Worm (Caenorhabditis elegans) whole organism, L4 larva: Measurements from ENCODE around the gene Y94H6A.10.

Experiments used
- F37D6.2 ChIP-seq: sonication (generic microtip); optimal IDR thresholded peaks from 2 replicates; lab custom pipeline; 2016; ENCODE audit warnings: mild to moderate bottlenecking, missing genetic modification characterization, missing compliant biosample characterization
- F44E2.7 ChIP-seq: fragments of 200-800 bp; sonication (Bioruptor generic); IDR thresholded peaks from 2 replicates; pipeline ENCODE4 v2.1.2; 2022; ENCODE audit warnings: missing genetic modification characterization, missing compliant biosample characterization
- F49E8.2 ChIP-seq: sonication (generic microtip); optimal IDR thresholded peaks from 2 replicates; lab custom pipeline; 2016; ENCODE audit warnings: missing compliant biosample characterization, mild to moderate bottlenecking, missing genetic modification characterization, borderline replicate concordance
- R02D3.7 ChIP-seq: fragments of 150-350 bp; sonication (generic microtip); optimal IDR thresholded peaks from 3 replicates; lab custom pipeline; 2014; ENCODE audit warnings: missing biosample characterization, missing genetic modification characterization
- ZK337.2 ChIP-seq: fragments of 200-800 bp; sonication (Bioruptor generic); IDR thresholded peaks from 2 replicates; pipeline ENCODE4 v1.3.6; 2022; ENCODE audit warnings: missing genetic modification reagents, missing genetic modification characterization, missing compliant biosample characterization
- ZK546.5 ChIP-seq, 2 experiments: sonication (generic microtip); optimal IDR thresholded peaks; 2 replicates each; lab custom pipeline; 2017; ENCODE audit warnings: missing biosample characterization in 2 of 2, missing genetic modification characterization in 2 of 2
- ama-1 ChIP-seq: fragments of 150-350 bp; optimal IDR thresholded peaks from 2 replicates; lab custom pipeline; 2014; ENCODE audit warnings: inconsistent platforms, mixed read lengths
- arid-1 ChIP-seq: fragments of 200-800 bp; sonication (Bioruptor generic); conservative IDR thresholded peaks from 2 replicates; pipeline ENCODE4 v1.3.6; 2022; ENCODE audit warnings: missing genetic modification reagents, missing genetic modification characterization, missing compliant biosample characterization
- attf-4 ChIP-seq: sonication (generic microtip); optimal IDR thresholded peaks from 3 replicates; lab custom pipeline; 2017; ENCODE audit warnings: missing biosample characterization, missing genetic modification characterization
- ceh-28 ChIP-seq: fragments of 150-350 bp; optimal IDR thresholded peaks from 2 replicates; lab custom pipeline; 2014; ENCODE audit warnings: missing biosample characterization, missing genetic modification reagents, missing genetic modification characterization
- ceh-82 ChIP-seq: sonication (generic microtip); optimal IDR thresholded peaks from 2 replicates; lab custom pipeline; 2017; ENCODE audit warnings: missing biosample characterization, missing genetic modification characterization
- ces-1 ChIP-seq: fragments of 150-350 bp; sonication (generic microtip); optimal IDR thresholded peaks from 4 replicates; lab custom pipeline; 2014; ENCODE audit warnings: missing biosample characterization, missing genetic modification reagents, missing genetic modification characterization
- daf-19 ChIP-seq: fragments of 200-800 bp; sonication (Bioruptor generic); conservative IDR thresholded peaks from 2 replicates; pipeline ENCODE4 v1.3.6; 2022; ENCODE audit warnings: missing genetic modification characterization, missing compliant biosample characterization
- daf-8 ChIP-seq: fragments of 200-800 bp; sonication (Bioruptor generic); IDR thresholded peaks from 2 replicates; pipeline ENCODE4 v1.3.6; 2022; ENCODE audit warnings: missing genetic modification characterization, missing compliant biosample characterization
- dmd-6 ChIP-seq: fragments of 200-800 bp; sonication (Bioruptor generic); IDR thresholded peaks from 2 replicates; pipeline ENCODE4 v1.3.6; 2022; ENCODE audit warnings: missing genetic modification reagents, missing genetic modification characterization, missing compliant biosample characterization
- dmd-8 ChIP-seq: fragments of 200-800 bp; sonication (Bioruptor generic); IDR thresholded peaks from 2 replicates; pipeline ENCODE4 v1.3.6; 2022; ENCODE audit warnings: missing genetic modification characterization, missing compliant biosample characterization
- dmd-9 ChIP-seq: fragments of 200-800 bp; sonication (Bioruptor generic); IDR thresholded peaks from 2 replicates; pipeline ENCODE4 v1.3.6; 2022; ENCODE audit warnings: missing genetic modification reagents, missing genetic modification characterization, missing compliant biosample characterization
- duxl-1 ChIP-seq: sonication (generic microtip); optimal IDR thresholded peaks from 2 replicates; lab custom pipeline; 2016; ENCODE audit warnings: mild to moderate bottlenecking, missing genetic modification characterization, moderate library complexity, missing compliant biosample characterization; ENCODE audit not compliant: poor library complexity
- egl-43 ChIP-seq: fragments of 200-800 bp; sonication (Bioruptor generic); IDR thresholded peaks from 2 replicates; pipeline ENCODE4 v1.3.6; 2022; ENCODE audit warnings: missing genetic modification reagents, missing genetic modification characterization, missing compliant biosample characterization
- fos-1 ChIP-seq: fragments of 150-350 bp; optimal IDR thresholded peaks from 2 replicates; lab custom pipeline; 2014; ENCODE audit warnings: missing biosample characterization, missing genetic modification characterization
- gei-8 ChIP-seq: fragments of 200-800 bp; sonication (Bioruptor generic); optimal IDR thresholded peaks from 2 replicates; lab custom pipeline; 2018; ENCODE audit warnings: mild to moderate bottlenecking, missing genetic modification characterization, missing compliant biosample characterization
- hif-1 ChIP-seq, 2 experiments: sonication (generic microtip); optimal IDR thresholded peaks; 2 replicates each; lab custom pipeline; 2016 to 2017; ENCODE audit warnings: missing compliant biosample characterization in 2 of 2, missing genetic modification characterization in 2 of 2, missing genetic modification reagents in 2 of 2, missing genotype in 2 of 2, mild to moderate bottlenecking in 1 of 2
- lin-1 ChIP-seq: fragments of 200-800 bp; sonication (Bioruptor generic); IDR thresholded peaks from 2 replicates; pipeline ENCODE4 v1.3.6; 2022; ENCODE audit warnings: missing genetic modification reagents, missing genetic modification characterization, missing compliant biosample characterization
- lin-15B ChIP-seq: fragments of 150-350 bp; sonication (generic microtip); optimal IDR thresholded peaks from 3 replicates; lab custom pipeline; 2014; ENCODE audit warnings: missing biosample characterization, missing genetic modification characterization
- lin-29 ChIP-seq: fragments of 200-800 bp; sonication (Bioruptor generic); IDR thresholded peaks from 2 replicates; pipeline ENCODE4 v1.3.6; 2022; ENCODE audit warnings: missing genetic modification reagents, missing genetic modification characterization, missing compliant biosample characterization
- lin-38 ChIP-seq: fragments of 200-800 bp; sonication (Bioruptor generic); IDR thresholded peaks from 2 replicates; pipeline ENCODE4 v1.3.6; 2022; ENCODE audit warnings: missing genetic modification reagents, missing genetic modification characterization, missing compliant biosample characterization
- lin-39 ChIP-seq: fragments of 150-350 bp; optimal IDR thresholded peaks from 2 replicates; lab custom pipeline; 2014; ENCODE audit warnings: missing biosample characterization, missing genetic modification reagents, missing genetic modification characterization
- lir-3 ChIP-seq: sonication (generic microtip); optimal IDR thresholded peaks from 2 replicates; lab custom pipeline; 2016; ENCODE audit warnings: mild to moderate bottlenecking, missing genetic modification characterization, missing compliant biosample characterization
- madf-9 ChIP-seq: fragments of 200-800 bp; sonication (Bioruptor generic); conservative IDR thresholded peaks from 2 replicates; pipeline ENCODE4 v1.3.6; 2022; ENCODE audit warnings: missing genetic modification reagents, missing genetic modification characterization, missing compliant biosample characterization
- mdl-1 ChIP-seq, 2 experiments: fragments of 150-350 bp in 1 of 2; sonication (generic microtip) in 1 of 2; optimal IDR thresholded peaks; 2 replicates each; lab custom pipeline; 2014 to 2017; ENCODE audit warnings: missing biosample characterization in 2 of 2, missing genetic modification characterization in 2 of 2
- mdt-29 ChIP-seq: fragments of 200-800 bp; sonication (Bioruptor generic); IDR thresholded peaks from 2 replicates; pipeline ENCODE4 v1.3.6; 2022; ENCODE audit warnings: missing genetic modification reagents, missing genetic modification characterization, missing compliant biosample characterization
- nhr-10 ChIP-seq: fragments of 150-350 bp; optimal IDR thresholded peaks from 2 replicates; lab custom pipeline; 2014; ENCODE audit warnings: missing biosample characterization, missing genetic modification characterization
- nhr-102 ChIP-seq: sonication (generic microtip); optimal IDR thresholded peaks from 2 replicates; lab custom pipeline; 2016; ENCODE audit warnings: mild to moderate bottlenecking, missing genetic modification characterization, moderate library complexity, missing compliant biosample characterization
- nhr-11 ChIP-seq: fragments of 150-350 bp; optimal IDR thresholded peaks from 2 replicates; lab custom pipeline; 2014; ENCODE audit warnings: missing biosample characterization, missing genetic modification characterization
- nhr-111 ChIP-seq: fragments of 200-800 bp; sonication (Bioruptor generic); optimal IDR thresholded peaks from 2 replicates; lab custom pipeline; 2018; ENCODE audit warnings: mild to moderate bottlenecking, missing genetic modification characterization, missing compliant biosample characterization
- nhr-237 ChIP-seq: sonication (generic microtip); optimal IDR thresholded peaks from 2 replicates; lab custom pipeline; 2017; ENCODE audit warnings: missing biosample characterization, missing genetic modification characterization
- nhr-25 ChIP-seq: sonication (generic microtip); optimal IDR thresholded peaks from 2 replicates; lab custom pipeline; 2017; ENCODE audit warnings: missing genetic modification characterization, mild to moderate bottlenecking, missing compliant biosample characterization, antibody characterized with exemption, moderate library complexity, borderline replicate concordance; ENCODE audit not compliant: insufficient read depth
- nhr-6 ChIP-seq: fragments of 150-350 bp; optimal IDR thresholded peaks from 2 replicates; lab custom pipeline; 2014; ENCODE audit warnings: missing biosample characterization, missing genetic modification characterization
- nhr-76 ChIP-seq: fragments of 150-350 bp; optimal IDR thresholded peaks from 2 replicates; lab custom pipeline; 2014; ENCODE audit warnings: missing biosample characterization, missing genetic modification characterization
- pha-4 ChIP-seq, 2 experiments: fragments of 150-350 bp in 1 of 2; fragments of 200-800 bp in 1 of 2; sonication (Bioruptor generic) in 1 of 2; IDR thresholded peaks in 1 of 2; optimal IDR thresholded peaks in 1 of 2; 2 replicates each; pipeline versions ENCODE4 v1.3.6 to Lab custom; 2014 to 2022; ENCODE audit warnings: missing genetic modification characterization in 2 of 2, missing genetic modification reagents in 2 of 2, missing biosample characterization in 1 of 2, missing compliant biosample characterization in 1 of 2
- php-3 ChIP-seq: fragments of 200-800 bp; sonication (Bioruptor generic); IDR thresholded peaks from 2 replicates; pipeline ENCODE4 v1.3.6; 2022; ENCODE audit warnings: missing genetic modification reagents, missing genetic modification characterization, missing compliant biosample characterization
- rbr-2 ChIP-seq: sonication (generic microtip); optimal IDR thresholded peaks from 2 replicates; lab custom pipeline; 2016; ENCODE audit warnings: missing genotype, missing genetic modification characterization, missing compliant biosample characterization
- snpc-4 ChIP-seq: fragments of 150-350 bp; optimal IDR thresholded peaks from 2 replicates; lab custom pipeline; 2014; ENCODE audit warnings: missing biosample characterization, missing genetic modification characterization
- unc-62 ChIP-seq, 3 experiments: fragments of 150-350 bp in 1 of 3; sonication (generic microtip); optimal IDR thresholded peaks in 2 of 3; peaks in 1 of 3; 1 replicate in 1 of 3; 2 replicates in 2 of 3; lab custom pipeline; 2014 to 2017; ENCODE audit warnings: missing biosample characterization in 3 of 3, missing genetic modification characterization in 3 of 3, missing genetic modification reagents in 3 of 3, missing genotype in 1 of 3
- zfp-3 ChIP-seq: fragments of 200-800 bp; sonication (Bioruptor generic); conservative IDR thresholded peaks from 2 replicates; pipeline ENCODE4 v1.3.6; 2022; ENCODE audit warnings: missing genetic modification reagents, missing genetic modification characterization, missing compliant biosample characterization
- zip-11 ChIP-seq: fragments of 200-800 bp; sonication (Bioruptor generic); IDR thresholded peaks from 2 replicates; pipeline ENCODE4 v1.3.6; 2022; ENCODE audit warnings: missing genetic modification characterization, missing compliant biosample characterization
- ztf-11 ChIP-seq: fragments of 150-350 bp; optimal IDR thresholded peaks from 2 replicates; lab custom pipeline; 2014; ENCODE audit warnings: missing biosample characterization, missing genetic modification characterization
- ztf-7 ChIP-seq: fragments of 150-350 bp; optimal IDR thresholded peaks from 2 replicates; lab custom pipeline; 2014; ENCODE audit warnings: missing biosample characterization, missing genetic modification characterization

Gene Y94H6A.10

ce11 chrIV:2663953-2664900 lies 46.2 kb downstream of the Y94H6A.10 start, which contains the start of gene Y69A2AR.31 (continued):
- peak; percentile 79; the same call in 1 of the 2 replicates for TF ChIP-seq pha-4 (GFP tag; IDR thresholded peaks at IDR 0.05; lab: Robert Waterston, UW)
- TF ChIP-seq pha-4 (tag; optimal IDR thresholded peaks at IDR 0.05; lab: Kevin White, UChicago): no peak
- peak; percentile 55 for TF ChIP-seq egl-43 (GFP tag; lab: Robert Waterston, UW)
- 0 out of 2 replicates have a peak, but pooled peaks have one; percentile 59 for TF ChIP-seq F44E2.7 (GFP tag; lab: Robert Waterston, UW)
- TF ChIP-seq ZK337.2 (GFP tag; lab: Robert Waterston, UW): no peak
- no peak for TF ChIP-seq nhr-76
- peak in 1 of 2 experiments; percentile 47 for TF ChIP-seq unc-62 (GFP tag; optimal IDR thresholded peaks at IDR 0.05 in 1 of 2; lab: Kevin White, UChicago)
- no peak for TF ChIP-seq unc-62 (tag; optimal IDR thresholded peaks at IDR 0.05; lab: Kevin White, UChicago)
- TF ChIP-seq php-3 (GFP tag; lab: Robert Waterston, UW): 0 out of 2 replicates have a peak, but pooled peaks have one; percentile 42
- no peak for TF ChIP-seq rbr-2 (tag; lab: Kevin White, UChicago)
- no peak for TF ChIP-seq ztf-11
- TF ChIP-seq snpc-4 (tag; lab: Kevin White, UChicago): no peak
- TF ChIP-seq lin-1 (GFP tag; lab: Robert Waterston, UW): no peak
- no peak for TF ChIP-seq nhr-6 (tag; lab: Kevin White, UChicago)
- TF ChIP-seq zfp-3 (GFP tag; lab: Robert Waterston, UW): no peak
- TF ChIP-seq nhr-102 (tag; lab: Kevin White, UChicago): no peak
- TF ChIP-seq hif-1 (tag; optimal IDR thresholded peaks at IDR 0.05; lab: Kevin White, UChicago): no peak
- no peak for TF ChIP-seq gei-8 (GFP tag; lab: Kevin White, UChicago)
- no peak for TF ChIP-seq lin-39
- TF ChIP-seq daf-19 (GFP tag; lab: Robert Waterston, UW): 0 out of 2 replicates have a peak, but pooled peaks have one; percentile 44
- TF ChIP-seq attf-4 (tag; lab: Kevin White, UChicago): no peak
- TF ChIP-seq lin-15B (tag; lab: Kevin White, UChicago): no peak
- 0 out of 2 replicates have a peak, but pooled peaks have one; percentile 38 for TF ChIP-seq daf-8 (GFP tag; lab: Robert Waterston, UW)
- no peak for TF ChIP-seq dmd-9
- no peak for TF ChIP-seq nhr-111
- TF ChIP-seq nhr-25 (tag; lab: Kevin White, UChicago): no peak
- TF ChIP-seq nhr-10 (tag; lab: Kevin White, UChicago): no peak
- TF ChIP-seq mdt-29: no peak
- no peak for TF ChIP-seq ceh-28 (tag; lab: Kevin White, UChicago)
- no peak for TF ChIP-seq nhr-11 (tag; lab: Kevin White, UChicago)
- no peak for TF ChIP-seq ces-1 (GFP tag; lab: Kevin White, UChicago)
- TF ChIP-seq lin-29 (GFP tag; lab: Robert Waterston, UW): no peak
- TF ChIP-seq F49E8.2 (tag; lab: Kevin White, UChicago): no peak
- TF ChIP-seq ama-1 (lab: Kevin White, UChicago): no peak
- TF ChIP-seq R02D3.7 (tag; lab: Kevin White, UChicago): no peak
- TF ChIP-seq mdl-1 (tag; optimal IDR thresholded peaks at IDR 0.05; lab: Kevin White, UChicago): no peak
- TF ChIP-seq duxl-1 (tag; lab: Kevin White, UChicago): peak; percentile 43
- TF ChIP-seq zip-11 (GFP tag; lab: Robert Waterston, UW): no peak
- TF ChIP-seq arid-1 (GFP tag; lab: Robert Waterston, UW): peak; percentile 72; the same call in 1 of the 2 replicates
- no peak for TF ChIP-seq F37D6.2
- peak; percentile 74 for TF ChIP-seq lin-38
- TF ChIP-seq madf-9 (GFP tag; lab: Robert Waterston, UW): no peak
- peak; percentile 45 for TF ChIP-seq lir-3 (tag; lab: Kevin White, UChicago)
- TF ChIP-seq ztf-7: no peak
- TF ChIP-seq ceh-82 (tag; lab: Kevin White, UChicago): no peak
- no peak for TF ChIP-seq dmd-6 (GFP tag; lab: Robert Waterston, UW)
- no peak for TF ChIP-seq nhr-237 (tag; lab: Kevin White, UChicago)
- TF ChIP-seq fos-1 (tag; lab: Kevin White, UChicago): no peak
- no peak for TF ChIP-seq ZK546.5 (tag; optimal IDR thresholded peaks at IDR 0.05; lab: Kevin White, UChicago)
- peak; percentile 76 for TF ChIP-seq dmd-8 (GFP tag; lab: Robert Waterston, UW)
